Fruit fly (Drosophila melanogaster): ENCODE measurements around the gene Tudor-SN.
A peak's percentile ranks its signal among the peaks of the same experiment; 100 is the strongest.

Tudor-SN gene

dm6 chr3L:270760-271500 is 6.8 kb upstream of the Tudor-SN start, which contains the start of gene miple2 (continued):
- TF ChIP-seq ase (GFP tag; IDR thresholded peaks at IDR 0.05) (no peak), CG31441 (GFP tag; IDR thresholded peaks at IDR 0.05) (no peak; the same call in 1 of the 2 replicates), CG1602 (GFP tag; optimal IDR thresholded peaks at IDR 0.05) (no peak), so (GFP tag; IDR thresholded peaks at IDR 0.05) (no peak), CG1024 (GFP tag; IDR thresholded peaks at IDR 0.05) (0 out of 2 replicates have a peak, but pooled peaks have one; percentile 26), CG12391 (tag; optimal IDR thresholded peaks at IDR 0.05) (peak; percentile 46), CG42726 (GFP tag; IDR thresholded peaks at IDR 0.05; ENCODE audit: partially characterized antibody) (no peak), lab (GFP tag; optimal IDR thresholded peaks at IDR 0.05) (peak; percentile 63), CG9932 (GFP tag; IDR thresholded peaks at IDR 0.05) (no peak), Doc3 (GFP tag; IDR thresholded peaks at IDR 0.05; ENCODE audit: partially characterized antibody) (no peak), sd (tag; optimal IDR thresholded peaks at IDR 0.05) (peak; percentile 92), Rfx (GFP tag; IDR thresholded peaks at IDR 0.05) (no peak), sens-2 (GFP tag; IDR thresholded peaks at IDR 0.05) (no peak), bcd (GFP tag; optimal IDR thresholded peaks at IDR 0.05) (no peak), fd64A (GFP tag; optimal IDR thresholded peaks at IDR 0.05) (peak; percentile 70), Dbx (GFP tag; IDR thresholded peaks at IDR 0.05) (no peak), CG10979 (tag; optimal IDR thresholded peaks at IDR 0.05) (peak; percentile 58), Sox100B (GFP tag; optimal IDR thresholded peaks at IDR 0.05) (no peak), Eip74EF (GFP tag; optimal IDR thresholded peaks at IDR 0.05) (no peak), CrebB (tag; optimal IDR thresholded peaks at IDR 0.05) (peak; percentile 60), CG1832 (GFP tag; optimal IDR thresholded peaks at IDR 0.05) (no peak), nerfin-1 (tag; optimal IDR thresholded peaks at IDR 0.05) (peak; percentile 55), CG12236 (GFP tag; optimal IDR thresholded peaks at IDR 0.05) (peak; percentile 36), Sin3A (optimal IDR thresholded peaks at IDR 0.05) (no peak), CG4617 (GFP tag; optimal IDR thresholded peaks at IDR 0.05; ENCODE audit: borderline replicate concordance) (no peak), Jarid2 (GFP tag; optimal IDR thresholded peaks at IDR 0.05) (no peak), run (tag; optimal IDR thresholded peaks at IDR 0.05) (no peak), CG13624 (GFP tag; optimal IDR thresholded peaks at IDR 0.05) (peak; percentile 27), CG15269 (tag; optimal IDR thresholded peaks at IDR 0.05) (peak; percentile 20), CG7786 (GFP tag; optimal IDR thresholded peaks at IDR 0.05) (peak; percentile 46), CG4424 (GFP tag; optimal IDR thresholded peaks at IDR 0.05) (peak; percentile 42), CG43689 (GFP tag; IDR thresholded peaks at IDR 0.05) (no peak), row (GFP tag; IDR thresholded peaks at IDR 0.05) (peak; percentile 51; the same call in 2 of the 3 replicates), ind (GFP tag; optimal IDR thresholded peaks at IDR 0.05) (peak; percentile 23), Scr (GFP tag; IDR thresholded peaks at IDR 0.05; ENCODE audit: partially characterized antibody) (no peak), NfI (GFP tag; optimal IDR thresholded peaks at IDR 0.05) (peak; percentile 39), repo (GFP tag; optimal IDR thresholded peaks at IDR 0.05) (no peak), Dref (GFP tag; IDR thresholded peaks at IDR 0.05) (no peak), CG17361 (GFP tag; IDR thresholded peaks at IDR 0.05) (peak; percentile 71; the same call in 2 of the 3 replicates), HLH54F (GFP tag; optimal IDR thresholded peaks at IDR 0.05) (peak; percentile 49), CG30403 (GFP tag; optimal IDR thresholded peaks at IDR 0.05) (peak; percentile 63), pfk (GFP tag; optimal IDR thresholded peaks at IDR 0.05) (peak; percentile 66), shn (GFP tag; optimal IDR thresholded peaks at IDR 0.05) (peak; percentile 41), psq (GFP tag; optimal IDR thresholded peaks at IDR 0.05) (peak; percentile 15), CG15073 (GFP tag; optimal IDR thresholded peaks at IDR 0.05) (no peak), Myb (GFP tag; optimal IDR thresholded peaks at IDR 0.05) (peak; percentile 23), CG11247 (GFP tag; IDR thresholded peaks at IDR 0.05) (no peak), CG12299 (tag; optimal IDR thresholded peaks at IDR 0.05) (peak; percentile 5), p53 (GFP tag; optimal IDR thresholded peaks at IDR 0.05) (no peak), oc (tag; optimal IDR thresholded peaks at IDR 0.05) (peak; percentile 29)
